Fruit fly (Drosophila melanogaster) whole organism, prepupa: ENCODE data around the gene Gnmt.

ENCODE experiments used
- Blimp-1 ChIP-seq: fragments of 200-800 bp; sonication (Bioruptor generic); optimal IDR thresholded peaks from 3 replicates; lab custom pipeline; 2017; ENCODE audit warnings: missing biosample characterization, missing genetic modification characterization, mild to moderate bottlenecking, moderate library complexity, missing genetic modification reagents
- CG10669 ChIP-seq: fragments of 200-800 bp; sonication (Bioruptor generic); optimal IDR thresholded peaks from 3 replicates; lab custom pipeline; 2018; ENCODE audit warnings: missing biosample characterization, mild to moderate bottlenecking, missing genetic modification characterization, moderate library complexity
- CG11762 ChIP-seq: fragments of 200-800 bp; sonication (Bioruptor generic); optimal IDR thresholded peaks from 3 replicates; lab custom pipeline; 2016; ENCODE audit warnings: missing biosample characterization, missing genetic modification characterization; ENCODE audit not compliant: insufficient read depth
- CG16779 ChIP-seq: fragments of 200-800 bp; sonication (Bioruptor generic); optimal IDR thresholded peaks from 3 replicates; lab custom pipeline; 2017; ENCODE audit warnings: missing biosample characterization, mild to moderate bottlenecking, missing genetic modification characterization
- CG3032 ChIP-seq: fragments of 200-800 bp; optimal IDR thresholded peaks from 2 replicates; lab custom pipeline; 2019; ENCODE audit warnings: missing biosample characterization, mild to moderate bottlenecking, missing genetic modification characterization, moderate library complexity
- CG31627 ChIP-seq: fragments of 200-800 bp; sonication (Bioruptor generic); optimal IDR thresholded peaks from 3 replicates; lab custom pipeline; 2016; ENCODE audit warnings: missing biosample characterization, missing genetic modification characterization
- CG34406 ChIP-seq: fragments of 200-800 bp; sonication (Bioruptor generic); optimal IDR thresholded peaks from 3 replicates; lab custom pipeline; 2016; ENCODE audit warnings: missing biosample characterization, missing genetic modification characterization
- CG3919 ChIP-seq: fragments of 200-800 bp; sonication (Bioruptor generic); optimal IDR thresholded peaks from 3 replicates; lab custom pipeline; 2016; ENCODE audit warnings: missing biosample characterization, missing genetic modification characterization
- CG4318 ChIP-seq: fragments of 200-800 bp; sonication (Bioruptor generic); optimal IDR thresholded peaks from 3 replicates; lab custom pipeline; 2017; ENCODE audit warnings: missing biosample characterization, mild to moderate bottlenecking, missing genetic modification characterization
- CG6792 ChIP-seq: fragments of 200-800 bp; sonication (Bioruptor generic); optimal IDR thresholded peaks from 3 replicates; lab custom pipeline; 2016; ENCODE audit warnings: missing biosample characterization, missing genetic modification characterization
- CG6808 ChIP-seq: fragments of 200-800 bp; sonication (Bioruptor generic); optimal IDR thresholded peaks from 3 replicates; lab custom pipeline; 2017; ENCODE audit warnings: missing biosample characterization, missing genetic modification characterization, mild to moderate bottlenecking, moderate library complexity, missing genetic modification reagents
- CG6854 ChIP-seq: fragments of 200-800 bp; sonication (Bioruptor generic); optimal IDR thresholded peaks from 2 replicates; lab custom pipeline; 2017; ENCODE audit warnings: missing biosample characterization, mild to moderate bottlenecking, missing genetic modification characterization
- CG7368 ChIP-seq: fragments of 200-800 bp; sonication (Bioruptor generic); optimal IDR thresholded peaks from 3 replicates; lab custom pipeline; 2016; ENCODE audit warnings: missing biosample characterization, missing genetic modification characterization
- CG8319 ChIP-seq: fragments of 200-800 bp; sonication (Bioruptor generic); optimal IDR thresholded peaks from 3 replicates; lab custom pipeline; 2016; ENCODE audit warnings: missing biosample characterization, missing genetic modification characterization
- CG8632 ChIP-seq: fragments of 200-800 bp; sonication (Bioruptor generic); optimal IDR thresholded peaks from 3 replicates; lab custom pipeline; 2016; ENCODE audit warnings: missing biosample characterization, missing genetic modification characterization
- Gug ChIP-seq: fragments of 200-800 bp; sonication (Bioruptor generic); IDR thresholded peaks from 2 replicates; pipeline ENCODE4 v1.3.6; 2022; ENCODE audit warnings: missing biosample characterization, missing genetic modification characterization
- Hr38 ChIP-seq: sonication (Bioruptor generic); optimal IDR thresholded peaks from 2 replicates; lab custom pipeline; 2016; ENCODE audit warnings: missing biosample characterization, missing genetic modification characterization
- OdsH ChIP-seq: fragments of 200-800 bp; sonication (Bioruptor generic); optimal IDR thresholded peaks from 3 replicates; lab custom pipeline; 2016; ENCODE audit warnings: missing biosample characterization, missing genetic modification characterization
- Smox ChIP-seq: fragments of 200-800 bp; sonication (Bioruptor generic); optimal IDR thresholded peaks from 3 replicates; lab custom pipeline; 2016; ENCODE audit warnings: missing biosample characterization, missing genetic modification characterization
- Sox102F ChIP-seq: fragments of 200-800 bp; sonication (Bioruptor generic); optimal IDR thresholded peaks from 2 replicates; lab custom pipeline; 2016; ENCODE audit warnings: missing biosample characterization, mild to moderate bottlenecking, missing genetic modification characterization
- Sox14 ChIP-seq: fragments of 200-800 bp; sonication (Bioruptor generic); optimal IDR thresholded peaks from 3 replicates; lab custom pipeline; 2016; ENCODE audit warnings: missing biosample characterization, missing genetic modification characterization
- achi ChIP-seq: fragments of 200-800 bp; sonication (Bioruptor generic); optimal IDR thresholded peaks from 3 replicates; lab custom pipeline; 2016; ENCODE audit warnings: missing biosample characterization, missing genetic modification characterization
- cyc ChIP-seq: fragments of 200-800 bp; sonication (Bioruptor generic); optimal IDR thresholded peaks from 3 replicates; lab custom pipeline; 2016; ENCODE audit warnings: missing biosample characterization, missing genetic modification characterization
- dac ChIP-seq: fragments of 200-800 bp; sonication (Bioruptor generic); optimal IDR thresholded peaks from 2 replicates; lab custom pipeline; 2017; ENCODE audit warnings: missing biosample characterization, mild to moderate bottlenecking, missing genetic modification characterization
- dsx ChIP-seq: fragments of 200-800 bp; optimal IDR thresholded peaks from 3 replicates; lab custom pipeline; 2019; ENCODE audit warnings: missing biosample characterization, mild to moderate bottlenecking, missing genetic modification characterization, moderate library complexity; ENCODE audit not compliant: poor library complexity, severe bottlenecking
- fd59A ChIP-seq: fragments of 200-800 bp; sonication (Bioruptor generic); optimal IDR thresholded peaks from 2 replicates; lab custom pipeline; 2017; ENCODE audit warnings: missing biosample characterization, mild to moderate bottlenecking, missing genetic modification characterization, missing genetic modification reagents
- fd85E ChIP-seq: fragments of 200-800 bp; sonication (Bioruptor generic); optimal IDR thresholded peaks from 3 replicates; lab custom pipeline; 2016; ENCODE audit warnings: missing biosample characterization, missing genetic modification characterization
- lz ChIP-seq: fragments of 200-800 bp; sonication (Bioruptor generic); optimal IDR thresholded peaks from 3 replicates; lab custom pipeline; 2016; ENCODE audit warnings: missing biosample characterization, missing genetic modification characterization
- net ChIP-seq: fragments of 200-800 bp; sonication (Bioruptor generic); optimal IDR thresholded peaks from 3 replicates; lab custom pipeline; 2016; ENCODE audit warnings: missing biosample characterization, missing genetic modification characterization
- pdm3 ChIP-seq: fragments of 200-800 bp; sonication (Bioruptor generic); optimal IDR thresholded peaks from 3 replicates; lab custom pipeline; 2016; ENCODE audit warnings: missing biosample characterization, missing genetic modification characterization
- salr ChIP-seq, 2 experiments: fragments of 200-800 bp; sonication (Bioruptor generic); optimal IDR thresholded peaks; 3 replicates each; lab custom pipeline; 2016 to 2018; ENCODE audit warnings: missing biosample characterization in 2 of 2, missing genetic modification characterization in 2 of 2, mild to moderate bottlenecking in 1 of 2
- spab ChIP-seq: fragments of 200-800 bp; sonication (Bioruptor generic); optimal IDR thresholded peaks from 2 replicates; lab custom pipeline; 2017; ENCODE audit warnings: missing biosample characterization, mild to moderate bottlenecking, missing genetic modification characterization, missing genetic modification reagents
- ss ChIP-seq, 2 experiments: fragments of 200-800 bp; sonication (Bioruptor generic); optimal IDR thresholded peaks; 2 replicates in 1 of 2; 3 replicates in 1 of 2; lab custom pipeline; 2017 to 2018; ENCODE audit warnings: mild to moderate bottlenecking in 2 of 2, missing biosample characterization in 2 of 2, missing genetic modification characterization in 2 of 2, moderate library complexity in 1 of 2
- topi ChIP-seq: fragments of 200-800 bp; sonication (Bioruptor generic); optimal IDR thresholded peaks from 3 replicates; lab custom pipeline; 2016; ENCODE audit warnings: missing biosample characterization, missing genetic modification characterization
- vri ChIP-seq: fragments of 200-800 bp; sonication (Bioruptor generic); optimal IDR thresholded peaks from 3 replicates; lab custom pipeline; 2016; ENCODE audit warnings: missing biosample characterization, mild to moderate bottlenecking, missing genetic modification characterization

The Gnmt gene

DNA sequence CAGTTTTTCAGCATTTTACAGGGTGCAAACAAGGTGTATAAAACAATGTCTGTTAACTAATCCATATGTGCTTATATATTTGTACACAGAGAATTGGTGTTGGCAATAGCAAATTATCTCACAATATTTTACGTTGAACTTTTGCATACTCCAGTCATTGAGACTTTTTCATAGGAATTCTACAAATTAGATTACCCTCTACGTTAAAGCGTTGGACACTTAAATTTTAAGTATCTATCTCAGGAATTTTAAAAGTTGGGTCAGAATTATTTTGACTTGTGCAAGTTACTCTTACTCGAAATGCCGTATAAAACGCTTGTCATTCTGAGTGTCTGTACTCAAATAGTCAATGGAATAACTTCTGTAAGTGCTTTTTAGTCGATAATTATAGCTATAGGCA, 41.3 kb upstream of the Gnmt start, which contains the start of gene CG18530:
CG18530 (plus strand) TSS at position 301 of the 400 bp plus-strand sequence.
- TF ChIP-seq CG34406 (GFP tag; lab: Kevin White, UChicago) (no peak), CG4318 (no peak)

DNA sequence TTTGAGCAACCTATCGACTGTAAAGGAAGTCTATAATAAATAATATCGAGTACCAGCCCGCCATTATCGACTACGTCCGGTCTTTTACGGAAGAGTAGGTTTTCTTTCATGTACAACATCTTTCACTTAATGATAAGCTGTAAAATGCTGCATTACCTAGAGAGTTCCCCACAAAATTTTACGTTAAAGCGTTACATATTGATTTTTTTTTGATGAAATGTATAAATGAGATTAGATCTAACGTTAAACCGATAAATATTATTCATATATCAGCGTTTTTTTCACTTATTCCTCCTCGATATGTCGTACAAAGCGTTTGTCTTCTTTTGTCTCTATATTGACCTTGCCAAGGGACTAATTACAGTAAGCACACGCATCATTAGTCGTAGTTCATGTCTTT, 39.8 kb upstream of the Gnmt start, which contains the start of gene CG11598:
CG11598 (plus strand) TSS at position 301 of the 400 bp plus-strand sequence.
- TF ChIP-seq CG6792 (GFP tag; lab: Kevin White, UChicago) (no peak), CG6854 (no peak), vri (no peak), CG11762 (GFP tag; lab: Kevin White, UChicago) (no peak), fd85E (no peak), cyc (GFP tag; lab: Kevin White, UChicago) (no peak), Hr38 (no peak), CG8319 (GFP tag; lab: Kevin White, UChicago) (no peak), Sox102F (GFP tag; lab: Kevin White, UChicago) (no peak), CG4318 (no peak), Gug (GFP tag; lab: Robert Waterston, UW) (no peak), Smox (no peak), CG16779 (tag; lab: Kevin White, UChicago) (no peak), CG3032 (tag; lab: Kevin White, UChicago) (no peak), achi (GFP tag; lab: Kevin White, UChicago) (no peak), OdsH (GFP tag; lab: Kevin White, UChicago) (no peak), Blimp-1 (no peak), CG3919 (GFP tag; lab: Kevin White, UChicago) (no peak), dac (GFP tag; lab: Kevin White, UChicago) (no peak), dsx (GFP tag; lab: Kevin White, UChicago) (no peak)

DNA sequence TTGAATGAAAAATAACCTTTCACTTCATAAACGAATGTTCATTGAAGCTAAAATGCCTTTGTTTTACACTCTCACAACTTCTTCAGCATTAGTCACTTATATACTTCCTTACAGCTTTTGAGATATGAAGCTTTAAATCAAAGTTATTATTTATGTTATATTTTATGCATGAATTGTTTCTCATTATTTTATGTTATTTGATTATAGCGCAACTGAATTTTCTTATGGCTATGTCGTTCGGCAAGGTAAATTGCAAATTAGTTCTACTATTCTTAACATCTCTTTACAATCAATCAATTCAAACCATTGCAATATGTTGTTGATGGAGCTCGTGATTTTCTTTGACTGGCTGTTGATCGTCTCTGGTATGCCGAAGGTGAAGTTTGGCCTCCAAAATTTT, 38.2 kb upstream of the Gnmt start, which contains the start of gene CG11600:
CG11600 (plus strand) TSS at position 301 of the 400 bp plus-strand sequence.
- TF ChIP-seq CG8319 (GFP tag; lab: Kevin White, UChicago) (no peak), topi (GFP tag; lab: Kevin White, UChicago) (no peak), net (GFP tag; lab: Kevin White, UChicago) (no peak), Hr38 (no peak), fd59A (GFP tag; lab: Kevin White, UChicago) (no peak), spab (no peak), CG6792 (GFP tag; lab: Kevin White, UChicago) (no peak), CG6808 (no peak), CG7368 (GFP tag; lab: Kevin White, UChicago) (no peak), CG3032 (tag; lab: Kevin White, UChicago) (no peak), ss (GFP tag; optimal IDR thresholded peaks at IDR 0.05; lab: Kevin White, UChicago) (no peak), Sox14 (GFP tag; lab: Kevin White, UChicago) (no peak), CG31627 (GFP tag; lab: Kevin White, UChicago) (no peak), pdm3 (GFP tag; lab: Kevin White, UChicago) (no peak), CG10669 (GFP tag; lab: Kevin White, UChicago) (no peak), salr (GFP tag; optimal IDR thresholded peaks at IDR 0.05; lab: Kevin White, UChicago) (no peak), CG8632 (GFP tag; lab: Kevin White, UChicago) (no peak), lz (GFP tag; lab: Kevin White, UChicago) (no peak)

DNA sequence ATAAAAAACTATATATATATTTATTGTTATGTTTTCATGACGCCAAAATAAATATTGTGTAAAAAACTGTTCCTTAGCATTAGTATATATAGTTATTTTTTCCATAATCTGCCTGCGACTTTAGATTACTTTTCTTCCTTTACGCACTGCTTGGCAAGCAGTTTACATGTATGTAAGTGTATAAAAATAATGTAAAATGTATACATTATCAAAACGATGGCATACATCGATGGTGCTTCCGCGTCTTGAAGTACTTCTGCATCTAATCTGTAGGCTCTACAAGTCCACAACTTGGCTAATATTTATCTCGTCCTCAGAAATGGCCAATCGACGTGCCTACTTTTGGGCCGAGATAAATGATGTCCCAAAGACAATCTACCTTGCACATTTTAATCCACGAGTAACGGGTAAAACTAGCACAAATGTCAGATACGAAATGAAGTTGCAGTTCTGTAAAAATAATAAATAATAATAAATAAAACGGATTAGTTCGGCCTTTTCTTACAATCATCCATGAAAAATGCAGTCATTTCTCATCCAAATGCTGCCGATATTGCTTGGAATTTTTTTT, 36.4 kb upstream of the Gnmt start, which contains the start of gene CG11608:
CG11608 (plus strand) TSS at position 521 of the 571 bp plus-strand sequence.
- TF ChIP-seq Sox14 (GFP tag; lab: Kevin White, UChicago) (no peak), CG8319 (GFP tag; lab: Kevin White, UChicago) (peak; percentile 61)
